Worm (Caenorhabditis elegans) whole organism, young adult: Measurements from ENCODE around the gene lelo-3.

Experiments
- B0261.1 ChIP-seq: sonication (generic microtip); optimal IDR thresholded peaks from 2 replicates; lab custom pipeline; 2016; ENCODE audit warnings: mild to moderate bottlenecking, missing genetic modification characterization, moderate library complexity, missing compliant biosample characterization
- F37B4.10 ChIP-seq: fragments of 200-800 bp; sonication (Bioruptor generic); IDR thresholded peaks from 2 replicates; pipeline ENCODE4 v1.3.6; 2022; ENCODE audit warnings: missing genetic modification characterization, missing compliant biosample characterization
- ama-1 ChIP-seq, 3 experiments: fragments of 150-350 bp in 1 of 3; sonication (generic microtip) in 2 of 3; optimal IDR thresholded peaks; 2 replicates each; lab custom pipeline; 2014 to 2018; ENCODE audit warnings: missing biosample characterization in 2 of 3, missing genetic modification characterization in 2 of 3, missing genetic modification reagents in 2 of 3
- atf-7 ChIP-seq: sonication (generic microtip); optimal IDR thresholded peaks from 2 replicates; lab custom pipeline; 2017; ENCODE audit warnings: mild to moderate bottlenecking, missing genetic modification characterization, missing compliant biosample characterization
- ceh-27 ChIP-seq: fragments of 200-800 bp; sonication (Bioruptor generic); optimal IDR thresholded peaks from 2 replicates; lab custom pipeline; 2018; ENCODE audit warnings: mild to moderate bottlenecking, missing genetic modification characterization, moderate library complexity, missing compliant biosample characterization
- dpff-1 ChIP-seq: sonication (generic microtip); optimal IDR thresholded peaks from 2 replicates; lab custom pipeline; 2017; ENCODE audit warnings: mild to moderate bottlenecking, missing genetic modification characterization, missing compliant biosample characterization
- him-1 ChIP-seq: sonication (generic microtip); optimal IDR thresholded peaks from 2 replicates; lab custom pipeline; 2016; ENCODE audit warnings: missing genotype, missing genetic modification reagents, missing genetic modification characterization, missing compliant biosample characterization
- lag-1 ChIP-seq: fragments of 200-800 bp; sonication (Bioruptor generic); IDR thresholded peaks from 2 replicates; pipeline ENCODE4 v1.3.6; 2022; ENCODE audit warnings: missing genetic modification reagents, missing genetic modification characterization, missing compliant biosample characterization
- let-526 ChIP-seq: fragments of 200-800 bp; sonication (Bioruptor generic); IDR thresholded peaks from 2 replicates; pipeline ENCODE4 v1.3.6; 2022; ENCODE audit warnings: missing genetic modification reagents, missing genetic modification characterization, missing compliant biosample characterization
- let-607 ChIP-seq, 2 experiments: fragments of 200-800 bp in 1 of 2; sonication (Bioruptor generic) in 1 of 2; sonication (generic microtip) in 1 of 2; optimal IDR thresholded peaks; 2 replicates each; lab custom pipeline; 2016 to 2018; ENCODE audit warnings: mild to moderate bottlenecking in 2 of 2, missing compliant biosample characterization in 2 of 2, missing genetic modification characterization in 2 of 2, moderate library complexity in 2 of 2, missing genotype in 1 of 2
- mel-28 ChIP-seq: sonication (generic microtip); optimal IDR thresholded peaks from 2 replicates; lab custom pipeline; 2016; ENCODE audit warnings: borderline replicate concordance, mild to moderate bottlenecking, missing genetic modification characterization, missing compliant biosample characterization
- pha-4 ChIP-seq: fragments of 150-350 bp; sonication (generic microtip); optimal IDR thresholded peaks from 2 replicates; lab custom pipeline; 2014; ENCODE audit warnings: missing biosample characterization, missing genetic modification reagents, missing genetic modification characterization
- sdz-38 ChIP-seq: sonication (generic microtip); optimal IDR thresholded peaks from 2 replicates; lab custom pipeline; 2016; ENCODE audit warnings: missing genotype, missing genetic modification characterization, missing compliant biosample characterization
- ztf-25 ChIP-seq: fragments of 200-800 bp; sonication (Bioruptor generic); IDR thresholded peaks from 2 replicates; pipeline ENCODE4 v1.3.6; 2022; ENCODE audit warnings: missing genetic modification reagents, missing genetic modification characterization, missing compliant biosample characterization

ce11 chrX:5982799-5983198 lies 39.6 kb downstream of the lelo-3 start:
- no peak for TF ChIP-seq mel-28 (tag; lab: Kevin White, UChicago)
- no peak for TF ChIP-seq let-607 (tag; optimal IDR thresholded peaks at IDR 0.05; lab: Kevin White, UChicago)
- TF ChIP-seq lag-1 (GFP tag; lab: Robert Waterston, UW), result no peak
- TF ChIP-seq B0261.1 (tag; lab: Kevin White, UChicago), result no peak
- TF ChIP-seq let-526 (GFP tag; lab: Robert Waterston, UW), result no peak
- TF ChIP-seq sdz-38 (tag; lab: Kevin White, UChicago), result no peak
- no peak for TF ChIP-seq ama-1 (optimal IDR thresholded peaks at IDR 0.05; lab: Kevin White, UChicago)
- no peak for TF ChIP-seq ama-1 (GFP tag; optimal IDR thresholded peaks at IDR 0.05; lab: Kevin White, UChicago)
- TF ChIP-seq pha-4 (tag; lab: Kevin White, UChicago), result no peak
- no peak for TF ChIP-seq ztf-25
- TF ChIP-seq F37B4.10 (GFP tag; lab: Robert Waterston, UW), result no peak
- TF ChIP-seq dpff-1 (tag; lab: Kevin White, UChicago), result no peak
- peak; percentile 8 for TF ChIP-seq atf-7 (tag; lab: Kevin White, UChicago)
- TF ChIP-seq him-1 (tag; lab: Kevin White, UChicago), result no peak
- TF ChIP-seq ceh-27 (GFP tag; lab: Kevin White, UChicago), result no peak
